Fruit fly (Drosophila melanogaster): ENCODE measurements around the gene smp-30.

dm6 chr3R:14739501-14740252, 11.4 kb downstream of the smp-30 start:
- TF ChIP-seq Myc (optimal IDR thresholded peaks at IDR 0.05) (peak; percentile 17), foxo (GFP tag; optimal IDR thresholded peaks at IDR 0.05) (no peak), dl (GFP tag; optimal IDR thresholded peaks at IDR 0.05; ENCODE audit: insufficient read depth in 1 of 2, partially characterized antibody in 2 of 2) (no peak), Abd-B (GFP tag; optimal IDR thresholded peaks at IDR 0.05) (no peak), psq (GFP tag; optimal IDR thresholded peaks at IDR 0.05) (no peak), pan (optimal IDR thresholded peaks at IDR 0.05) (no peak), usp (GFP tag; optimal IDR thresholded peaks at IDR 0.05) (no peak), CG32264 (GFP tag; optimal IDR thresholded peaks at IDR 0.05) (no peak)

All from whole organism, wandering third instar larva.